Worm (Caenorhabditis elegans) whole organism, dauer: ENCODE data around the gene F58F6.6.

Source experiments
- unc-62 ChIP-seq: sonication (generic microtip); optimal IDR thresholded peaks from 2 replicates; lab custom pipeline; 2017; ENCODE audit warnings: missing biosample characterization, missing genetic modification reagents, missing genetic modification characterization

F58F6.6 gene

ce11 chrIV:1378954-1379353 lies 38.1 kb downstream of the F58F6.6 start:
- no peak for TF ChIP-seq unc-62 (GFP tag; lab: Kevin White, UChicago)

- TF ChIP-seq unc-62 (GFP tag; lab: Kevin White, UChicago), result no peak
These were observed 39.5 kb downstream of the F58F6.6 start for ce11 chrIV:1380350-1380749.

- no peak for TF ChIP-seq unc-62 (GFP tag; lab: Kevin White, UChicago)
These were observed 40.8 kb downstream of the F58F6.6 start for ce11 chrIV:1381596-1382274.

- TF ChIP-seq unc-62 (GFP tag; lab: Kevin White, UChicago), result no peak
These were observed 44.6 kb downstream of the F58F6.6 start for ce11 chrIV:1385500-1385899.

- no peak for TF ChIP-seq unc-62 (GFP tag; lab: Kevin White, UChicago)
These were observed 45.0 kb downstream of the F58F6.6 start, which contains the start of gene nhr-41 for ce11 chrIV:1385915-1386314. TSS of gene nhr-41 (plus strand) at chrIV:1386215.

- TF ChIP-seq unc-62 (GFP tag; lab: Kevin White, UChicago), result no peak
These were observed 47.2 kb downstream of the F58F6.6 start for ce11 chrIV:1388079-1388478.

- TF ChIP-seq unc-62 (GFP tag; lab: Kevin White, UChicago), result no peak
These were observed 48.1 kb downstream of the F58F6.6 start for ce11 chrIV:1389021-1389420.

ce11 chrIV:1389599-1389998 lies 48.7 kb downstream of the F58F6.6 start:
- no peak for TF ChIP-seq unc-62 (GFP tag; lab: Kevin White, UChicago)

- TF ChIP-seq unc-62 (GFP tag; lab: Kevin White, UChicago), result no peak
These were observed 49.2 kb downstream of the F58F6.6 start for ce11 chrIV:1390102-1390501.

- no peak for TF ChIP-seq unc-62 (GFP tag; lab: Kevin White, UChicago)
These were observed 50.6 kb downstream of the F58F6.6 start for ce11 chrIV:1391446-1391845.
